Fruit fly (Drosophila melanogaster): Measurements from ENCODE around the gene mid.

Gene mid

DNA sequence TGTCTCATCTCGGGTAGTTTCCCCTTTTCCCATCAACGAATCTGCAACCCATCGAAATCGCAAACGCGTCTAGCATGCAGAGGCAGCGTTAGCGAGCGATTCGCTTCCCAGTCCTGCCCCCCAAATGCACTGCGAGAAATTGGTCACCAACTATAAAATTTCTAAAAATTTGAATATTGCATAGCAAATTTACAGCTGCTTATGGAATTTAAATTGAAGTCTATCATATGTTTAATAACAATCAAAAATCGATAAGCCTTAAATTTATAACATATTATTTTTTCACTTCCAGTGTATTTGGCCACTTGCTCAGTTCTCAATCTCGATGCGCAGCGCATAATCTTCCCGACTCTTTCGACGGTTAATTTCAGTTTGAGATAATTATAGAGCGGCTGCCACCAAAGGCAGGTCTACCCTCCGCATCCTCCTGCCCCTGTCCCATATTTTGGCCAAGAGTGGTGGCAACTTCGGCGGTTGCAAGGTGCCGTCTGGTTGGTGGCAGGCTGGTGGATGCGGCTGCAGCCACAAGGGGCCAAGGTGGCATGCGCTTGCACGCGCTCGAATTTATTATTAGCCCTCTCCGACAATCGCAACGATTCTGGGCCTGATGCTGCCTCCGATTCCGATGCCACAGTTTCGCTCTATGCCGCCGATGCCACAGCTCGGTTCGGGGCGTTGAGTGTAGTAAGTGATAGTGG lies 34.4 kb upstream of the mid start (continued):
- TF ChIP-seq CG4404 (GFP tag; IDR thresholded peaks at IDR 0.05) (peak; percentile 44), CG14441 (GFP tag; IDR thresholded peaks at IDR 0.05) (0 out of 2 replicates have a peak, but pooled peaks have one; percentile 9), CG4328 (GFP tag; optimal IDR thresholded peaks at IDR 0.05) (no peak), bowl (GFP tag; IDR thresholded peaks at IDR 0.05) (no peak), Mad (GFP tag; optimal IDR thresholded peaks at IDR 0.05) (no peak), Oaz (GFP tag; IDR thresholded peaks at IDR 0.05) (no peak), seq (GFP tag; IDR thresholded peaks at IDR 0.05) (peak; percentile 44; the same call in 1 of the 2 replicates), CG4360 (GFP tag; IDR thresholded peaks at IDR 0.05) (no peak), CG5245 (GFP tag; optimal IDR thresholded peaks at IDR 0.05) (no peak), lilli (GFP tag; optimal IDR thresholded peaks at IDR 0.05) (no peak), Ssrp (tag; optimal IDR thresholded peaks at IDR 0.05) (peak; percentile 43), CG15011 (GFP tag; optimal IDR thresholded peaks at IDR 0.05) (no peak), Spps (tag; optimal IDR thresholded peaks at IDR 0.05) (peak; percentile 41), br (optimal IDR thresholded peaks at IDR 0.05) (no peak), danr (GFP tag; IDR thresholded peaks at IDR 0.05) (no peak), CG31388 (GFP tag; optimal IDR thresholded peaks at IDR 0.05) (no peak), bcd (GFP tag; optimal IDR thresholded peaks at IDR 0.05) (no peak), Doc3 (GFP tag; IDR thresholded peaks at IDR 0.05; ENCODE audit: partially characterized antibody) (no peak), CG6272 (GFP tag; IDR thresholded peaks at IDR 0.05) (no peak), btn (GFP tag; optimal IDR thresholded peaks at IDR 0.05) (no peak), CG6654 (GFP tag; optimal IDR thresholded peaks at IDR 0.05) (no peak), GATAe (GFP tag; conservative IDR thresholded peaks at IDR 0.05) (no peak), E2f2 (GFP tag; IDR thresholded peaks at IDR 0.05) (peak; percentile 18; the same call in 1 of the 2 replicates), MBD-R2 (GFP tag; IDR thresholded peaks at IDR 0.05) (no peak), unpg (GFP tag; optimal IDR thresholded peaks at IDR 0.05) (peak; percentile 62), CG1233 (GFP tag; optimal IDR thresholded peaks at IDR 0.05) (no peak), CG15479 (GFP tag; optimal IDR thresholded peaks at IDR 0.05) (no peak), CG10147 (GFP tag; optimal IDR thresholded peaks at IDR 0.05) (no peak), CG2678 (tag; optimal IDR thresholded peaks at IDR 0.05) (peak; percentile 45), Ravus (GFP tag; IDR thresholded peaks at IDR 0.05) (no peak; the same call in 1 of the 2 replicates), ewg (GFP tag; optimal IDR thresholded peaks at IDR 0.05) (peak; percentile 18), Xbp1 (GFP tag; optimal IDR thresholded peaks at IDR 0.05) (peak; percentile 17), Fer1 (GFP tag; optimal IDR thresholded peaks at IDR 0.05) (no peak), Myb (GFP tag; optimal IDR thresholded peaks at IDR 0.05) (no peak), Dp (GFP tag; optimal IDR thresholded peaks at IDR 0.05) (no peak), crp (GFP tag; optimal IDR thresholded peaks at IDR 0.05) (no peak), CG1832 (GFP tag; optimal IDR thresholded peaks at IDR 0.05) (no peak), Fer3 (tag; optimal IDR thresholded peaks at IDR 0.05) (no peak), CG14014 (GFP tag; IDR thresholded peaks at IDR 0.05) (no peak), CG8388 (GFP tag; optimal IDR thresholded peaks at IDR 0.05) (peak; percentile 64), Optix (GFP tag; IDR thresholded peaks at IDR 0.05) (no peak), CG3065 (GFP tag; optimal IDR thresholded peaks at IDR 0.05) (no peak), CG17361 (GFP tag; IDR thresholded peaks at IDR 0.05) (peak; percentile 58), stwl (tag; optimal IDR thresholded peaks at IDR 0.05) (no peak), CG12219 (GFP tag; optimal IDR thresholded peaks at IDR 0.05) (no peak), CG43689 (GFP tag; IDR thresholded peaks at IDR 0.05) (no peak), yki (optimal IDR thresholded peaks at IDR 0.05) (no peak), CG31224 (GFP tag; IDR thresholded peaks at IDR 0.05) (no peak), CG17385 (GFP tag; optimal IDR thresholded peaks at IDR 0.05) (peak; percentile 26), CkIIα-i1 (GFP tag; IDR thresholded peaks at IDR 0.05) (no peak), CG33557 (GFP tag; optimal IDR thresholded peaks at IDR 0.05) (peak; percentile 13)

All from whole organism, embryonic.